Worm (Caenorhabditis elegans) whole organism, L2 larva: ENCODE measurements around the gene spin-2.
A peak's percentile ranks its signal among the peaks of the same experiment; 100 is the strongest.

Experiments
- C34F6.9 ChIP-seq: fragments of 150-350 bp; optimal IDR thresholded peaks from 2 replicates; lab custom pipeline; 2014; ENCODE audit warnings: missing biosample characterization, missing genetic modification characterization
- F13H6.1 ChIP-seq: sonication (generic microtip); optimal IDR thresholded peaks from 2 replicates; lab custom pipeline; 2016; ENCODE audit warnings: missing genetic modification characterization, missing compliant biosample characterization
- Y55F3AM.14 ChIP-seq: fragments of 200-800 bp; sonication (Bioruptor generic); optimal IDR thresholded peaks from 2 replicates; lab custom pipeline; 2018; ENCODE audit warnings: mild to moderate bottlenecking, missing genetic modification characterization, missing compliant biosample characterization
- ZK546.5 ChIP-seq: sonication (generic microtip); optimal IDR thresholded peaks from 2 replicates; lab custom pipeline; 2017; ENCODE audit warnings: missing biosample characterization, missing genetic modification characterization
- alr-1 ChIP-seq: fragments of 150-350 bp; optimal IDR thresholded peaks from 2 replicates; lab custom pipeline; 2014; ENCODE audit warnings: missing biosample characterization, missing genetic modification characterization
- aly-2 ChIP-seq: fragments of 150-350 bp; optimal IDR thresholded peaks from 2 replicates; lab custom pipeline; 2014; ENCODE audit warnings: missing biosample characterization, missing genetic modification characterization
- ama-1 ChIP-seq: fragments of 150-350 bp; optimal IDR thresholded peaks from 2 replicates; lab custom pipeline; 2018; ENCODE audit warnings: inconsistent platforms
- ceh-82 ChIP-seq: fragments of 150-350 bp; optimal IDR thresholded peaks from 2 replicates; lab custom pipeline; 2014; ENCODE audit warnings: missing biosample characterization, missing genetic modification characterization
- crh-2 ChIP-seq: sonication (generic microtip); optimal IDR thresholded peaks from 2 replicates; lab custom pipeline; 2017; ENCODE audit warnings: missing biosample characterization, missing genetic modification characterization
- dmd-4 ChIP-seq: sonication (generic microtip); optimal IDR thresholded peaks from 2 replicates; lab custom pipeline; 2017; ENCODE audit warnings: missing biosample characterization, missing genetic modification characterization
- egl-27 ChIP-seq: sonication (generic microtip); optimal IDR thresholded peaks from 3 replicates; lab custom pipeline; 2017; ENCODE audit warnings: missing biosample characterization, missing genetic modification reagents, missing genetic modification characterization
- elt-1 ChIP-seq: fragments of 150-350 bp; optimal IDR thresholded peaks from 2 replicates; lab custom pipeline; 2014; ENCODE audit warnings: missing biosample characterization, missing genetic modification characterization
- fos-1 ChIP-seq: fragments of 150-350 bp; optimal IDR thresholded peaks from 2 replicates; lab custom pipeline; 2014; ENCODE audit warnings: missing biosample characterization, missing genetic modification characterization
- gmeb-1 ChIP-seq: fragments of 150-350 bp; optimal IDR thresholded peaks from 2 replicates; lab custom pipeline; 2014; ENCODE audit warnings: missing biosample characterization, missing genetic modification characterization
- lin-11 ChIP-seq: fragments of 150-350 bp; sonication (generic microtip); optimal IDR thresholded peaks from 2 replicates; lab custom pipeline; 2014; ENCODE audit warnings: missing biosample characterization, missing genetic modification characterization, inconsistent platforms, mixed read lengths
- lin-13 ChIP-seq: fragments of 150-350 bp; optimal IDR thresholded peaks from 2 replicates; lab custom pipeline; 2014; ENCODE audit warnings: missing biosample characterization, missing genetic modification reagents, missing genetic modification characterization
- lin-39 ChIP-seq: fragments of 150-350 bp; optimal IDR thresholded peaks from 2 replicates; lab custom pipeline; 2014; ENCODE audit warnings: missing biosample characterization, missing genetic modification reagents, missing genetic modification characterization
- lsy-2 ChIP-seq, 2 experiments: fragments of 150-350 bp in 1 of 2; sonication (generic microtip) in 1 of 2; optimal IDR thresholded peaks; 2 replicates each; lab custom pipeline; 2014 to 2017; ENCODE audit warnings: missing biosample characterization in 2 of 2, missing genetic modification characterization in 2 of 2
- mbf-1 ChIP-seq: sonication (generic microtip); optimal IDR thresholded peaks from 2 replicates; lab custom pipeline; 2017; ENCODE audit warnings: missing biosample characterization, missing genetic modification characterization
- nhr-10 ChIP-seq: sonication (generic microtip); optimal IDR thresholded peaks from 2 replicates; lab custom pipeline; 2017; ENCODE audit warnings: missing biosample characterization, missing genetic modification characterization
- nhr-129 ChIP-seq: fragments of 150-350 bp; optimal IDR thresholded peaks from 2 replicates; lab custom pipeline; 2014; ENCODE audit warnings: missing biosample characterization, missing genetic modification characterization
- nhr-21 ChIP-seq: fragments of 150-350 bp; optimal IDR thresholded peaks from 2 replicates; lab custom pipeline; 2014; ENCODE audit warnings: missing biosample characterization, missing genetic modification characterization
- nhr-23 ChIP-seq: fragments of 150-350 bp; optimal IDR thresholded peaks from 2 replicates; lab custom pipeline; 2014; ENCODE audit warnings: missing biosample characterization, missing genetic modification reagents, missing genetic modification characterization
- nhr-25 ChIP-seq: fragments of 150-350 bp; sonication (generic microtip); optimal IDR thresholded peaks from 3 replicates; lab custom pipeline; 2014; ENCODE audit warnings: missing biosample characterization, missing genetic modification characterization
- nhr-6 ChIP-seq: fragments of 150-350 bp; optimal IDR thresholded peaks from 2 replicates; lab custom pipeline; 2014; ENCODE audit warnings: missing biosample characterization, missing genetic modification characterization
- peb-1 ChIP-seq: fragments of 150-350 bp; optimal IDR thresholded peaks from 2 replicates; lab custom pipeline; 2014; ENCODE audit warnings: missing biosample characterization, missing genetic modification characterization
- sem-4 ChIP-seq: fragments of 150-350 bp; optimal IDR thresholded peaks from 2 replicates; lab custom pipeline; 2014; ENCODE audit warnings: missing biosample characterization, missing genetic modification reagents, missing genetic modification characterization
- sma-3 ChIP-seq: sonication (generic microtip); optimal IDR thresholded peaks from 2 replicates; lab custom pipeline; 2016; ENCODE audit warnings: missing genetic modification reagents, missing genetic modification characterization, missing compliant biosample characterization
- sma-9 ChIP-seq, 2 experiments: fragments of 150-350 bp in 1 of 2; sonication (generic microtip) in 1 of 2; optimal IDR thresholded peaks; 2 replicates each; lab custom pipeline; 2014 to 2016; ENCODE audit warnings: missing genetic modification characterization in 2 of 2, mild to moderate bottlenecking in 1 of 2, missing biosample characterization in 1 of 2, missing compliant biosample characterization in 1 of 2, missing genetic modification reagents in 1 of 2, moderate library complexity in 1 of 2
- snpc-4 ChIP-seq: fragments of 150-350 bp; optimal IDR thresholded peaks from 2 replicates; lab custom pipeline; 2014; ENCODE audit warnings: missing biosample characterization, missing genetic modification characterization
- unc-39 ChIP-seq: fragments of 150-350 bp; optimal IDR thresholded peaks from 2 replicates; lab custom pipeline; 2014; ENCODE audit warnings: missing biosample characterization, missing genetic modification characterization
- unc-55 ChIP-seq: fragments of 150-350 bp; sonication (generic microtip); optimal IDR thresholded peaks from 3 replicates; lab custom pipeline; 2014; ENCODE audit warnings: missing biosample characterization, missing genetic modification reagents, missing genetic modification characterization
- zag-1 ChIP-seq: fragments of 150-350 bp; optimal IDR thresholded peaks from 2 replicates; lab custom pipeline; 2014; ENCODE audit warnings: missing biosample characterization, missing genetic modification characterization
- ztf-1 ChIP-seq: fragments of 200-800 bp; sonication (Bioruptor generic); conservative IDR thresholded peaks from 2 replicates; pipeline ENCODE4 v1.3.6; 2022; ENCODE audit warnings: missing genetic modification characterization, missing compliant biosample characterization
- ztf-11 ChIP-seq: sonication (generic microtip); optimal IDR thresholded peaks from 2 replicates; lab custom pipeline; 2017; ENCODE audit warnings: missing biosample characterization, missing genetic modification characterization
- ztf-4 ChIP-seq: fragments of 150-350 bp; optimal IDR thresholded peaks from 2 replicates; lab custom pipeline; 2014; ENCODE audit warnings: missing biosample characterization, missing genetic modification characterization

The spin-2 gene

ce11 chrIV:13082106-13082505 is 4.7 kb upstream of the spin-2 start:
- TF ChIP-seq ztf-11 (tag; lab: Kevin White, UChicago), result no peak
- TF ChIP-seq nhr-129 (tag; lab: Kevin White, UChicago), result peak; percentile 38
- peak; percentile 10 for TF ChIP-seq sem-4 (tag; lab: Kevin White, UChicago)
- peak; percentile 19 for TF ChIP-seq nhr-25 (tag; lab: Kevin White, UChicago)

ce11 chrIV:13082836-13083763 is 3.7 kb upstream of the spin-2 start:
- TF ChIP-seq snpc-4 (tag; lab: Kevin White, UChicago) (no peak), ama-1 (lab: Kevin White, UChicago) (peak; percentile 22), dmd-4 (tag; lab: Kevin White, UChicago) (no peak), ztf-4 (tag; lab: Kevin White, UChicago) (peak; percentile 77), F13H6.1 (tag; lab: Kevin White, UChicago) (peak; percentile 17), lin-39 (tag; lab: Kevin White, UChicago) (no peak), nhr-6 (peak; percentile 12), lin-11 (no peak), nhr-23 (tag; lab: Kevin White, UChicago) (no peak), Y55F3AM.14 (no peak), nhr-25 (tag; lab: Kevin White, UChicago) (peak; percentile 92), aly-2 (no peak), sma-3 (peak; percentile 66)

ce11 chrIV:13085675-13086074 is 1.1 kb upstream of the spin-2 start:
- TF ChIP-seq F13H6.1 (tag; lab: Kevin White, UChicago) (no peak), elt-1 (no peak), egl-27 (tag; lab: Kevin White, UChicago) (no peak), nhr-21 (tag; lab: Kevin White, UChicago) (no peak), gmeb-1 (tag; lab: Kevin White, UChicago) (no peak), nhr-10 (tag; lab: Kevin White, UChicago) (no peak), zag-1 (tag; lab: Kevin White, UChicago) (no peak), ceh-82 (tag; lab: Kevin White, UChicago) (no peak), crh-2 (tag; lab: Kevin White, UChicago) (no peak), unc-39 (tag; lab: Kevin White, UChicago) (no peak), nhr-6 (no peak), ZK546.5 (tag; lab: Kevin White, UChicago) (no peak)

ce11 chrIV:13089671-13090242 is 3.0 kb downstream of the spin-2 start:
- TF ChIP-seq lsy-2 (tag; optimal IDR thresholded peaks at IDR 0.05; lab: Kevin White, UChicago) (no peak), sma-3 (no peak), fos-1 (tag; lab: Kevin White, UChicago) (no peak), alr-1 (tag; lab: Kevin White, UChicago) (no peak)

- no peak for TF ChIP-seq aly-2
- TF ChIP-seq lin-13, result no peak
- no peak for TF ChIP-seq C34F6.9
- TF ChIP-seq sem-4 (tag; lab: Kevin White, UChicago), result no peak
- TF ChIP-seq F13H6.1 (tag; lab: Kevin White, UChicago), result no peak
- no peak for TF ChIP-seq elt-1
Measured at ce11 chrIV:13090967-13091366, 4.2 kb downstream of the spin-2 start, which contains the start of gene col-132. Gene col-132, minus strand, starts transcription at chrIV:13091067.

ce11 chrIV:13093677-13094076 is 6.9 kb downstream of the spin-2 start, which contains the start of the genes prcc-1 and C39E9.12:
Gene prcc-1, minus strand, starts transcription at chrIV:13093795.
Gene C39E9.12, plus strand, starts transcription at chrIV:13094007.
- TF ChIP-seq mbf-1 (tag; lab: Kevin White, UChicago) (no peak), unc-55 (GFP tag; lab: Kevin White, UChicago) (peak; percentile 94), nhr-10 (tag; lab: Kevin White, UChicago) (no peak), aly-2 (no peak), Y55F3AM.14 (no peak), crh-2 (tag; lab: Kevin White, UChicago) (peak; percentile 76), ztf-4 (tag; lab: Kevin White, UChicago) (no peak), ztf-11 (tag; lab: Kevin White, UChicago) (no peak), peb-1 (tag; lab: Kevin White, UChicago) (no peak), ceh-82 (tag; lab: Kevin White, UChicago) (no peak), nhr-23 (tag; lab: Kevin White, UChicago) (no peak), nhr-25 (tag; lab: Kevin White, UChicago) (no peak), egl-27 (tag; lab: Kevin White, UChicago) (peak; percentile 6), C34F6.9 (peak; percentile 86), ztf-1 (GFP tag; lab: Robert Waterston, UW) (no peak), zag-1 (tag; lab: Kevin White, UChicago) (no peak), nhr-6 (peak; percentile 23), lin-39 (tag; lab: Kevin White, UChicago) (no peak), fos-1 (tag; lab: Kevin White, UChicago) (peak; percentile 32), sma-9 (GFP tag; optimal IDR thresholded peaks at IDR 0.05; lab: Kevin White, UChicago) (peak; percentile 54), sma-9 (tag; optimal IDR thresholded peaks at IDR 0.05; lab: Kevin White, UChicago) (no peak), gmeb-1 (tag; lab: Kevin White, UChicago) (peak; percentile 87), snpc-4 (tag; lab: Kevin White, UChicago) (peak; percentile 44), ama-1 (lab: Kevin White, UChicago) (no peak), dmd-4 (tag; lab: Kevin White, UChicago) (no peak), lsy-2 (tag; optimal IDR thresholded peaks at IDR 0.05; lab: Kevin White, UChicago) (peak; percentile 31 to 86), sma-3 (peak; percentile 47), nhr-129 (tag; lab: Kevin White, UChicago) (peak; percentile 96)
